Worm (Caenorhabditis elegans): Measurements from ENCODE around the gene C50E3.15.

ce11 chrV:7634657-7635056, 16.4 kb downstream of the C50E3.15 start, which contains the start of gene srd-31:
- TF ChIP-seq nhr-77 (tag; optimal IDR thresholded peaks at IDR 0.05) (no peak), pqm-1 (tag; optimal IDR thresholded peaks at IDR 0.05) (no peak)

Measured in whole organism, L4 larva.